Worm (Caenorhabditis elegans): ENCODE data around the gene mrpl-21.

DNA sequence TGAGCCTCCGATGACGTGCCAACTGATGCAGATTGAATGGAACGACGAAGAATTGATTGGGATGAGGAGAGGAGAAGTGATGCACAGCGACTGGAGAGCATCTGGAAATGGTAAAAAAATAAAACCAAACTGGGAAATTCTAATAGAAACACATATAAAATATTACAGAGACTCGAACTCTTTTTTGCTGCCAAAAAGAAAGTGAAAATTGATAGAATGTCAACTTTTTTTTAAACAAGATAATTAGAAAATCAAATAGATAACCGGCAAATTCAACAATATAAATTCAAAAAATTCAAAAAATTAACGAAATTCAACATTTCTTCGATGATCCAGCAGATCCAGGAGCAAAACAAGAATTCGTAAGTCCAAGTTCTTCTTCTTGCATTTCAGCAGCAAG is at the start of gene mrpl-21:
- TF ChIP-seq fos-1 (tag; optimal IDR thresholded peaks at IDR 0.05), result no peak
- no peak for TF ChIP-seq ama-1 (optimal IDR thresholded peaks at IDR 0.05)
- TF ChIP-seq ztf-11 (tag; optimal IDR thresholded peaks at IDR 0.05), result no peak
- no peak for TF ChIP-seq nhr-11 (tag; optimal IDR thresholded peaks at IDR 0.05)
- no peak for TF ChIP-seq tbx-2 (tag; optimal IDR thresholded peaks at IDR 0.05)

Measured in whole organism, L1 larva.